Worm (Caenorhabditis elegans): ENCODE measurements around the gene H12I19.115.

Gene H12I19.115

DNA sequence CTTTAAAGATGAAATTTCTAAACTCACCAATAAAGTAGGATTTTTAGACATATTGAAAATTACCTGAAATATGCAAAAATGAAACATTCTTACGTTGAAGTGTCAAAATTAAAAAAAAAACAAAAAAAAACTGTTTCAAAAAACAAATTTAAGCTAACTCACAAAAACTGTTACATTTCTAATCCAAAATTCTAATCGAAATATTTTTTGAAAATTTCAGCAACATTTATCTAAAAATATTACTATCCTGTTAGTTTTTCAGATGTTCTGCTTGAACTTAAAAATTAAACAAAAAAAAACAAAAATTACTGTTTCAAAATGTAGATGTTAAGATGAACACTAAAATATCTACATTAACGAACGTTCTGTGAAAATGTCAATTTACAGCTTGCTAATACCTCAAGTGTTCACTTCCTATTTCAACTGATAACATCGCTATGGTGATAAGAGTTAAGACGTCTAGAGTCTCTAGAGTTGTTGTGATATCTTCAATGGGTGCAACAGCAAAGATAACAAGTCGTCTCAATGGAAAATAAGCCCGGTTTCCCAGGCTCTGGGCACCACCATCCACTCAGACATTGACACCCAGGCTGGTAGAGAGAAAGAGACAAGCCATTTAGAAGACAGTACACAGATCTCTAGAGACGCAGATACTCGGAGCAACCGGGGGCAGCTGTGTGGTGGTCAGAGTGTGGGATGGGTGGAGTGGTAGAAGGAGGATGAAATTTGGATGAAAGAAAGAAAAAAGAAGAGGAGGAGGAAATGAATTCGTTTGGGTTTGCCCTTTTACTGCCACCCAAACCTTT lies at the start of gene H12I19.115:
Gene H12I19.115 (minus strand): TSS at position 51 of the 806 bp plus-strand sequence.
- TF ChIP-seq ztf-23 (GFP tag; IDR thresholded peaks at IDR 0.05) (no peak), med-1 (GFP tag; optimal IDR thresholded peaks at IDR 0.05; ENCODE audit: insufficient read depth) (no peak), cog-1 (tag; optimal IDR thresholded peaks at IDR 0.05) (no peak), flt-1 (GFP tag; IDR thresholded peaks at IDR 0.05) (no peak), klf-2 (GFP tag; conservative IDR thresholded peaks at IDR 0.05) (no peak), ref-1 (GFP tag; conservative IDR thresholded peaks at IDR 0.05) (no peak), ztf-29 (GFP tag; IDR thresholded peaks at IDR 0.05) (no peak; the same call in 1 of the 2 replicates), T22C8.4 (GFP tag; IDR thresholded peaks at IDR 0.05) (no peak), tab-1 (GFP tag; IDR thresholded peaks at IDR 0.05) (no peak)

- no peak for TF ChIP-seq med-1 (GFP tag; optimal IDR thresholded peaks at IDR 0.05; ENCODE audit: insufficient read depth)
- no peak for TF ChIP-seq klf-2 (GFP tag; conservative IDR thresholded peaks at IDR 0.05)
- no peak for TF ChIP-seq cog-1 (tag; optimal IDR thresholded peaks at IDR 0.05)
- no peak for TF ChIP-seq ztf-23 (GFP tag; IDR thresholded peaks at IDR 0.05)
- TF ChIP-seq tab-1 (GFP tag; IDR thresholded peaks at IDR 0.05): no peak
- no peak for TF ChIP-seq flt-1 (GFP tag; IDR thresholded peaks at IDR 0.05)
- no peak for TF ChIP-seq ztf-29 (GFP tag; IDR thresholded peaks at IDR 0.05)
- no peak for TF ChIP-seq T22C8.4 (GFP tag; IDR thresholded peaks at IDR 0.05)
- TF ChIP-seq ref-1 (GFP tag; conservative IDR thresholded peaks at IDR 0.05): no peak
Observed at ce11 chrIV:14177058-14177457, 49.4 kb upstream of the H12I19.115 start, which contains the start of gene R05A10.2. TSS of gene R05A10.2 (plus strand) at chrIV:14177271.

ce11 chrIV:14176373-14176772 lies 48.7 kb upstream of the H12I19.115 start, which contains the start of gene R05A10.3:
TSS of gene R05A10.3 (minus strand) at chrIV:14176473.
- TF ChIP-seq T22C8.4 (GFP tag; IDR thresholded peaks at IDR 0.05) (no peak), ztf-23 (GFP tag; IDR thresholded peaks at IDR 0.05) (no peak), tab-1 (GFP tag; IDR thresholded peaks at IDR 0.05) (no peak), flt-1 (GFP tag; IDR thresholded peaks at IDR 0.05) (no peak)

DNA sequence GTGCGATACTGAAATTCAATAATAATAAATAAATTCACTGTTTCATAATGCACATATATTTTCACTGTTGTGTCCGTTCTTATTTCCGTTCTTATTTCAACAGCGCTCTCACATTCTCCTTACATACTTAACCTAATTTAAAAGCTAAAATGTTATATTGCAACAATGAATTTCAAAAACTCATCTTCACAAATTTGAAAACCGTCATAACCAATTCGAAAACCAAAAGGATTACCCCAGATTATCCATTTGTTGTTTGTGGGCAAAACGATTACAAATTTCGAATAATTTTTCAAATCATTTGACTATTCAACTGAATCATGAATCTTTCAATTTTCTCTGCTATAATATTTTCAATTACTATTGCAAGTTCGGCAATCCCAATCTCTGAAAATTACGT lies 44.5 kb upstream of the H12I19.115 start, which contains the start of gene R05A10.4:
Gene R05A10.4 (plus strand): TSS at position 301 of the 400 bp plus-strand sequence.
- no peak for TF ChIP-seq tab-1 (GFP tag; IDR thresholded peaks at IDR 0.05)
- TF ChIP-seq med-1 (GFP tag; optimal IDR thresholded peaks at IDR 0.05; ENCODE audit: insufficient read depth): no peak
- no peak for TF ChIP-seq T22C8.4 (GFP tag; IDR thresholded peaks at IDR 0.05)
- TF ChIP-seq ztf-29 (GFP tag; IDR thresholded peaks at IDR 0.05): no peak
- TF ChIP-seq ref-1 (GFP tag; conservative IDR thresholded peaks at IDR 0.05): no peak
- TF ChIP-seq ztf-23 (GFP tag; IDR thresholded peaks at IDR 0.05): no peak
- no peak for TF ChIP-seq klf-2 (GFP tag; conservative IDR thresholded peaks at IDR 0.05)
- no peak for TF ChIP-seq cog-1 (tag; optimal IDR thresholded peaks at IDR 0.05)
- no peak for TF ChIP-seq flt-1 (GFP tag; IDR thresholded peaks at IDR 0.05)

DNA sequence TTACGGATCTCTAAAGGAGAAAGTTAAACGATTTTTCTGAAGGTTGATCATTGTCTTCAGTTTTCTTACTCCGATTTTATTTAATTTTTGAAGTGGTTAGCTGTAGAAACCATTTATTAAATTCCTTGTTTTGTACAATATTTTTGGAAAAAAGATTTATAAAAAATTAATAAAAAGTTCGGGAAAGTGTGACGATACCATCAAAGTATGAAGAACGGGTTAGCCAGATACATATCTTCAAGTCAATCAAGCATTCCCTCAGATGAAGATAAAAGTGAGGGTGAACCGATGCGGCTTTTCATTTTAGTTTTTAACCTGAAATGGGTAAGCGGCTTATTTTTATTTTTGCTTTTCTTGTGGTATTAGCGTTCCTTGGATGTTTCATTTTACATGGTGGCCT lies 37.8 kb upstream of the H12I19.115 start, which contains the start of gene R05A10.6:
Gene R05A10.6 (plus strand): TSS at position 301 of the 400 bp plus-strand sequence.
- no peak for TF ChIP-seq ref-1 (GFP tag; conservative IDR thresholded peaks at IDR 0.05)

DNA sequence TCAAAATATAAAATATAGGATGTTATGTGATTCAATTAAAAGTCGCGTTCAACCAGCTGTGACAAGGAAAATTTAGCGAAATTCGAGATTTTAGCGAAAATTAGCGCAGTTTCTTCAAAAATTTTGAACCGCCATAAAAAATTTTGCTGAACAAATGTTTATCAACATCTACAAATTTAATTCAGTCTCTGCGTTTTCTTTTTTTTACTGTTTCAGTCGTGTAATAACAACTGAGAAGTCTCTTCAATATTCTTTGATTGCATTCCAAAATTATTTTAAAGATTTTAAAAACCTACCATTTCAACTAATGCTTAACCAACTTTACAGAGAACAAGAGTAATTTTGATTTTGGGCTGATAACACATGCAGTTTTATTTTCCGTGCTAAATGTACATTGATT lies 36.5 kb upstream of the H12I19.115 start:
- TF ChIP-seq ref-1 (GFP tag; conservative IDR thresholded peaks at IDR 0.05) (no peak), med-1 (GFP tag; optimal IDR thresholded peaks at IDR 0.05; ENCODE audit: insufficient read depth) (no peak), T22C8.4 (GFP tag; IDR thresholded peaks at IDR 0.05) (no peak), cog-1 (tag; optimal IDR thresholded peaks at IDR 0.05) (no peak), klf-2 (GFP tag; conservative IDR thresholded peaks at IDR 0.05) (no peak), ztf-23 (GFP tag; IDR thresholded peaks at IDR 0.05) (no peak), ztf-29 (GFP tag; IDR thresholded peaks at IDR 0.05) (no peak), tab-1 (GFP tag; IDR thresholded peaks at IDR 0.05) (no peak), flt-1 (GFP tag; IDR thresholded peaks at IDR 0.05) (no peak)

DNA sequence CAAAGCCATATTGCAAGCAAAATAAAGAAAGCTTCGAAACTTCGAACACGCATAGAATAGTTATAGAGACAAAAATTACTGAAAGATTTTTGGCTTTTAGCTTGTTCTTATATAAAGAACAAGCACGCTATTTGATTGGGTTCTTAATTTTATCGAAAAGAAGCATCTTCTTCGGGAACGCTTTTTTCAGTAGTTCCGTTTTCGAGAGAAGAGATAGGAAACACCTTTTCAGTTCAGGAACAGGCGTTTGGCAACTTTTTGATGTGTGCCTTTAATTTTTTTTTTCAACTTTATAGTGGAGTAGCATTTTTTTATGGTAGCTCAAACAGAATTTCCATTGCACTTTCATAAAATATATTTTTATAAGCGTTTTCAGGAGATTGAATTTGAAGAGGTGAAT lies 35.1 kb upstream of the H12I19.115 start, which contains the start of gene R05A10.7:
Gene R05A10.7 (minus strand): TSS at position 101 of the 400 bp plus-strand sequence.
- TF ChIP-seq klf-2 (GFP tag; conservative IDR thresholded peaks at IDR 0.05) (no peak), ref-1 (GFP tag; conservative IDR thresholded peaks at IDR 0.05) (no peak), ztf-29 (GFP tag; IDR thresholded peaks at IDR 0.05) (no peak), flt-1 (GFP tag; IDR thresholded peaks at IDR 0.05) (no peak), cog-1 (tag; optimal IDR thresholded peaks at IDR 0.05) (no peak), ztf-23 (GFP tag; IDR thresholded peaks at IDR 0.05) (no peak), T22C8.4 (GFP tag; IDR thresholded peaks at IDR 0.05) (no peak), tab-1 (GFP tag; IDR thresholded peaks at IDR 0.05) (no peak), med-1 (GFP tag; optimal IDR thresholded peaks at IDR 0.05; ENCODE audit: insufficient read depth) (no peak)

- TF ChIP-seq T22C8.4 (GFP tag; IDR thresholded peaks at IDR 0.05) (no peak), klf-2 (GFP tag; conservative IDR thresholded peaks at IDR 0.05) (no peak), ztf-29 (GFP tag; IDR thresholded peaks at IDR 0.05) (no peak), ztf-23 (GFP tag; IDR thresholded peaks at IDR 0.05) (no peak), med-1 (GFP tag; optimal IDR thresholded peaks at IDR 0.05; ENCODE audit: insufficient read depth) (no peak), cog-1 (tag; optimal IDR thresholded peaks at IDR 0.05) (no peak), tab-1 (GFP tag; IDR thresholded peaks at IDR 0.05) (no peak), flt-1 (GFP tag; IDR thresholded peaks at IDR 0.05) (no peak), ref-1 (GFP tag; conservative IDR thresholded peaks at IDR 0.05) (no peak)
Observed at ce11 chrIV:14158086-14158485, 30.4 kb upstream of the H12I19.115 start, which contains the start of gene R05A10.8. TSS of gene R05A10.8 (minus strand) at chrIV:14158186.

ce11 chrIV:14153261-14153660 lies 25.6 kb upstream of the H12I19.115 start, which contains the start of gene oac-38:
TSS of gene oac-38 (minus strand) at chrIV:14153361.
- TF ChIP-seq tab-1 (GFP tag; IDR thresholded peaks at IDR 0.05): no peak

DNA sequence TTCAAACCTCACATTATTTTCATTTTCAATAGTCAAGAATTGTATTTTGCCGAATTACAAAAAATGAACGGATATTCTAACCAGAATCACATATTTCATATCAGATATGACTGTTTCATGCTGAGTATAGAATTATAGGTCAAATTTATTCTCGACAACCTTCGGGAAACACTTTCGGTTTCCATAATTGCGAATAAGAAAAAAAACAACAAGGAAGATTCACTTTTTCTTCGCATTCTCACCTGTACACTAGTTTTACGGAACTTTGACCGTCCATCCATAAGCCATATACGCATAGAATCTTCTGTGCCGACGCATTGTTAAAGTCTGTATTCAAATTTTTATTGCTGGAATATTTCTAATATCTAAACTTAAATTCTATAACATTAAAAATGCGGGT lies 17.9 kb upstream of the H12I19.115 start, which contains the start of gene oac-37:
Gene oac-37 (plus strand): TSS at position 301 of the 400 bp plus-strand sequence.
- TF ChIP-seq flt-1 (GFP tag; IDR thresholded peaks at IDR 0.05): no peak
- TF ChIP-seq T22C8.4 (GFP tag; IDR thresholded peaks at IDR 0.05): no peak
- no peak for TF ChIP-seq ref-1 (GFP tag; conservative IDR thresholded peaks at IDR 0.05)
- no peak for TF ChIP-seq med-1 (GFP tag; optimal IDR thresholded peaks at IDR 0.05; ENCODE audit: insufficient read depth)
- no peak for TF ChIP-seq klf-2 (GFP tag; conservative IDR thresholded peaks at IDR 0.05)
- no peak for TF ChIP-seq cog-1 (tag; optimal IDR thresholded peaks at IDR 0.05)
- no peak for TF ChIP-seq tab-1 (GFP tag; IDR thresholded peaks at IDR 0.05)
- TF ChIP-seq ztf-29 (GFP tag; IDR thresholded peaks at IDR 0.05): no peak
- no peak for TF ChIP-seq ztf-23 (GFP tag; IDR thresholded peaks at IDR 0.05)

Data from whole organism, midembryonic.